Worm (Caenorhabditis elegans) whole organism, L4 larva: Measurements from ENCODE around the gene ham-2.

Experiments used
- F26F4.8 ChIP-seq: fragments of 200-800 bp; sonication (Bioruptor generic); conservative IDR thresholded peaks from 2 replicates; pipeline ENCODE4 v1.3.6; 2022; ENCODE audit warnings: missing genetic modification characterization, missing compliant biosample characterization
- F44E2.7 ChIP-seq: fragments of 200-800 bp; sonication (Bioruptor generic); IDR thresholded peaks from 2 replicates; pipeline ENCODE4 v2.1.2; 2022; ENCODE audit warnings: missing genetic modification characterization, missing compliant biosample characterization
- F49E8.2 ChIP-seq: sonication (generic microtip); optimal IDR thresholded peaks from 2 replicates; lab custom pipeline; 2016; ENCODE audit warnings: missing compliant biosample characterization, mild to moderate bottlenecking, missing genetic modification characterization, borderline replicate concordance
- R02D3.7 ChIP-seq: fragments of 150-350 bp; sonication (generic microtip); optimal IDR thresholded peaks from 3 replicates; lab custom pipeline; 2014; ENCODE audit warnings: missing biosample characterization, missing genetic modification characterization
- T20F7.1 ChIP-seq: fragments of 200-800 bp; sonication (Bioruptor generic); optimal IDR thresholded peaks from 2 replicates; lab custom pipeline; 2018; ENCODE audit warnings: mild to moderate bottlenecking, missing genetic modification characterization, missing compliant biosample characterization
- Y5F2A.4 ChIP-seq: fragments of 200-800 bp; sonication (Bioruptor generic); optimal IDR thresholded peaks from 2 replicates; lab custom pipeline; 2018; ENCODE audit warnings: mild to moderate bottlenecking, missing genetic modification characterization, missing compliant biosample characterization
- ZK546.5 ChIP-seq, 2 experiments: sonication (generic microtip); optimal IDR thresholded peaks; 2 replicates each; lab custom pipeline; 2017; ENCODE audit warnings: missing biosample characterization in 2 of 2, missing genetic modification characterization in 2 of 2
- aha-1 ChIP-seq: fragments of 150-350 bp; peaks from one replicate; lab custom pipeline; 2014; ENCODE audit warnings: missing biosample characterization, missing genetic modification characterization
- ama-1 ChIP-seq: fragments of 150-350 bp; optimal IDR thresholded peaks from 2 replicates; lab custom pipeline; 2014; ENCODE audit warnings: inconsistent platforms, mixed read lengths
- ceh-82 ChIP-seq: sonication (generic microtip); optimal IDR thresholded peaks from 2 replicates; lab custom pipeline; 2017; ENCODE audit warnings: missing biosample characterization, missing genetic modification characterization
- ctbp-1 ChIP-seq: fragments of 200-800 bp; sonication (Bioruptor generic); IDR thresholded peaks from 2 replicates; pipeline ENCODE4 v1.3.6; 2022; ENCODE audit warnings: missing genetic modification reagents, missing genetic modification characterization, missing compliant biosample characterization
- daf-12 ChIP-seq: fragments of 150-350 bp; optimal IDR thresholded peaks from 2 replicates; lab custom pipeline; 2014; ENCODE audit warnings: missing biosample characterization, missing genetic modification reagents, missing genetic modification characterization
- daf-16 ChIP-seq, 3 experiments: sonication (generic microtip); optimal IDR thresholded peaks; 2 replicates each; lab custom pipeline; 2016 to 2017; ENCODE audit warnings: missing genetic modification characterization in 3 of 3, missing genetic modification reagents in 3 of 3, mild to moderate bottlenecking in 2 of 3, missing compliant biosample characterization in 2 of 3, missing biosample characterization in 1 of 3, moderate library complexity in 1 of 3
- daf-19 ChIP-seq: fragments of 200-800 bp; sonication (Bioruptor generic); conservative IDR thresholded peaks from 2 replicates; pipeline ENCODE4 v1.3.6; 2022; ENCODE audit warnings: missing genetic modification characterization, missing compliant biosample characterization
- daf-8 ChIP-seq: fragments of 200-800 bp; sonication (Bioruptor generic); IDR thresholded peaks from 2 replicates; pipeline ENCODE4 v1.3.6; 2022; ENCODE audit warnings: missing genetic modification characterization, missing compliant biosample characterization
- dmd-9 ChIP-seq: fragments of 200-800 bp; sonication (Bioruptor generic); IDR thresholded peaks from 2 replicates; pipeline ENCODE4 v1.3.6; 2022; ENCODE audit warnings: missing genetic modification reagents, missing genetic modification characterization, missing compliant biosample characterization
- dpl-1 ChIP-seq: fragments of 150-350 bp; optimal IDR thresholded peaks from 2 replicates; lab custom pipeline; 2014; ENCODE audit warnings: missing biosample characterization, missing genetic modification reagents, missing genetic modification characterization
- dve-1 ChIP-seq: sonication (generic microtip); optimal IDR thresholded peaks from 2 replicates; lab custom pipeline; 2017; ENCODE audit warnings: antibody characterized with exemption, mild to moderate bottlenecking, missing genetic modification characterization, missing compliant biosample characterization; ENCODE audit not compliant: insufficient read depth
- egl-27 ChIP-seq: sonication (generic microtip); optimal IDR thresholded peaks from 3 replicates; lab custom pipeline; 2017; ENCODE audit warnings: missing biosample characterization, missing genetic modification reagents, missing genetic modification characterization
- fos-1 ChIP-seq: fragments of 150-350 bp; optimal IDR thresholded peaks from 2 replicates; lab custom pipeline; 2014; ENCODE audit warnings: missing biosample characterization, missing genetic modification characterization
- jun-1 ChIP-seq: fragments of 150-350 bp; optimal IDR thresholded peaks from 2 replicates; lab custom pipeline; 2014; ENCODE audit warnings: missing biosample characterization, missing genetic modification reagents, missing genetic modification characterization
- lim-7 ChIP-seq: fragments of 200-800 bp; sonication (Bioruptor generic); IDR thresholded peaks from 2 replicates; pipeline ENCODE4 v1.3.6; 2022; ENCODE audit warnings: missing genetic modification characterization, missing compliant biosample characterization
- lin-13 ChIP-seq: fragments of 150-350 bp; optimal IDR thresholded peaks from 2 replicates; lab custom pipeline; 2014; ENCODE audit warnings: missing biosample characterization, missing genetic modification reagents, missing genetic modification characterization
- lin-29 ChIP-seq: fragments of 200-800 bp; sonication (Bioruptor generic); IDR thresholded peaks from 2 replicates; pipeline ENCODE4 v1.3.6; 2022; ENCODE audit warnings: missing genetic modification reagents, missing genetic modification characterization, missing compliant biosample characterization
- lin-38 ChIP-seq: fragments of 200-800 bp; sonication (Bioruptor generic); IDR thresholded peaks from 2 replicates; pipeline ENCODE4 v1.3.6; 2022; ENCODE audit warnings: missing genetic modification reagents, missing genetic modification characterization, missing compliant biosample characterization
- madf-5 ChIP-seq, 2 experiments: fragments of 200-800 bp; sonication (Bioruptor generic); IDR thresholded peaks; 2 replicates each; pipeline ENCODE4 v1.3.6; 2022; ENCODE audit warnings: missing compliant biosample characterization in 2 of 2, missing genetic modification characterization in 2 of 2
- madf-9 ChIP-seq: fragments of 200-800 bp; sonication (Bioruptor generic); conservative IDR thresholded peaks from 2 replicates; pipeline ENCODE4 v1.3.6; 2022; ENCODE audit warnings: missing genetic modification reagents, missing genetic modification characterization, missing compliant biosample characterization
- mdl-1 ChIP-seq, 2 experiments: fragments of 150-350 bp in 1 of 2; sonication (generic microtip) in 1 of 2; optimal IDR thresholded peaks; 2 replicates each; lab custom pipeline; 2014 to 2017; ENCODE audit warnings: missing biosample characterization in 2 of 2, missing genetic modification characterization in 2 of 2
- mes-2 ChIP-seq: sonication (generic microtip); optimal IDR thresholded peaks from 2 replicates; lab custom pipeline; 2016; ENCODE audit warnings: missing genotype, mild to moderate bottlenecking, missing genetic modification characterization, missing compliant biosample characterization; ENCODE audit not compliant: poor library complexity, severe bottlenecking
- nhr-102 ChIP-seq: sonication (generic microtip); optimal IDR thresholded peaks from 2 replicates; lab custom pipeline; 2016; ENCODE audit warnings: mild to moderate bottlenecking, missing genetic modification characterization, moderate library complexity, missing compliant biosample characterization
- nhr-11 ChIP-seq: fragments of 150-350 bp; optimal IDR thresholded peaks from 2 replicates; lab custom pipeline; 2014; ENCODE audit warnings: missing biosample characterization, missing genetic modification characterization
- nhr-237 ChIP-seq: sonication (generic microtip); optimal IDR thresholded peaks from 2 replicates; lab custom pipeline; 2017; ENCODE audit warnings: missing biosample characterization, missing genetic modification characterization
- nhr-28 ChIP-seq: fragments of 150-350 bp; optimal IDR thresholded peaks from 2 replicates; lab custom pipeline; 2014; ENCODE audit warnings: missing biosample characterization, missing genetic modification characterization
- nhr-42 ChIP-seq: fragments of 200-800 bp; sonication (Bioruptor generic); IDR thresholded peaks from 2 replicates; pipeline ENCODE4 v1.3.6; 2022; ENCODE audit warnings: missing genetic modification characterization, missing compliant biosample characterization
- nhr-6 ChIP-seq: fragments of 150-350 bp; optimal IDR thresholded peaks from 2 replicates; lab custom pipeline; 2014; ENCODE audit warnings: missing biosample characterization, missing genetic modification characterization
- nhr-77 ChIP-seq: fragments of 150-350 bp; optimal IDR thresholded peaks from 2 replicates; lab custom pipeline; 2014; ENCODE audit warnings: missing biosample characterization, missing genetic modification characterization
- pha-4 ChIP-seq, 2 experiments: fragments of 150-350 bp in 1 of 2; fragments of 200-800 bp in 1 of 2; sonication (Bioruptor generic) in 1 of 2; IDR thresholded peaks in 1 of 2; optimal IDR thresholded peaks in 1 of 2; 2 replicates each; pipeline versions ENCODE4 v1.3.6 to Lab custom; 2014 to 2022; ENCODE audit warnings: missing genetic modification characterization in 2 of 2, missing genetic modification reagents in 2 of 2, missing biosample characterization in 1 of 2, missing compliant biosample characterization in 1 of 2
- rbr-2 ChIP-seq: sonication (generic microtip); optimal IDR thresholded peaks from 2 replicates; lab custom pipeline; 2016; ENCODE audit warnings: missing genotype, missing genetic modification characterization, missing compliant biosample characterization
- sdz-12 ChIP-seq: fragments of 200-800 bp; sonication (Bioruptor generic); optimal IDR thresholded peaks from 2 replicates; lab custom pipeline; 2018; ENCODE audit warnings: mild to moderate bottlenecking, missing genetic modification characterization, missing compliant biosample characterization
- snpc-1.2 ChIP-seq: fragments of 200-800 bp; sonication (Bioruptor generic); IDR thresholded peaks from 2 replicates; pipeline ENCODE4 v1.3.6; 2022; ENCODE audit warnings: missing genetic modification reagents, missing genetic modification characterization, missing compliant biosample characterization
- spr-3 ChIP-seq: fragments of 200-800 bp; sonication (Bioruptor generic); optimal IDR thresholded peaks from 2 replicates; lab custom pipeline; 2018; ENCODE audit warnings: mild to moderate bottlenecking, missing genetic modification characterization, missing compliant biosample characterization
- tag-97 ChIP-seq: fragments of 200-800 bp; sonication (Bioruptor generic); IDR thresholded peaks from 2 replicates; pipeline ENCODE4 v1.3.6; 2022; ENCODE audit warnings: missing genetic modification characterization, missing compliant biosample characterization
- tra-1 ChIP-seq: fragments of 200-800 bp; sonication (Bioruptor generic); IDR thresholded peaks from 2 replicates; pipeline ENCODE4 v1.3.6; 2022; ENCODE audit warnings: missing genetic modification reagents, missing genetic modification characterization, missing compliant biosample characterization
- unc-62 ChIP-seq, 3 experiments: fragments of 150-350 bp in 1 of 3; sonication (generic microtip); optimal IDR thresholded peaks in 2 of 3; peaks in 1 of 3; 1 replicate in 1 of 3; 2 replicates in 2 of 3; lab custom pipeline; 2014 to 2017; ENCODE audit warnings: missing biosample characterization in 3 of 3, missing genetic modification characterization in 3 of 3, missing genetic modification reagents in 3 of 3, missing genotype in 1 of 3
- zfp-3 ChIP-seq: fragments of 200-800 bp; sonication (Bioruptor generic); conservative IDR thresholded peaks from 2 replicates; pipeline ENCODE4 v1.3.6; 2022; ENCODE audit warnings: missing genetic modification reagents, missing genetic modification characterization, missing compliant biosample characterization
- zip-2 ChIP-seq: fragments of 150-350 bp; optimal IDR thresholded peaks from 2 replicates; lab custom pipeline; 2014; ENCODE audit warnings: missing biosample characterization, missing genetic modification characterization
- ztf-7 ChIP-seq: fragments of 150-350 bp; optimal IDR thresholded peaks from 2 replicates; lab custom pipeline; 2014; ENCODE audit warnings: missing biosample characterization, missing genetic modification characterization

Gene ham-2

ce11 chrX:4523887-4524350 is 30.6 kb upstream of the ham-2 start, which contains the start of gene pdi-2 (continued):
- TF ChIP-seq lin-13 (GFP tag; lab: Kevin White, UChicago) (peak; percentile 78), nhr-42 (GFP tag; lab: Robert Waterston, UW) (no peak), ama-1 (lab: Kevin White, UChicago) (peak; percentile 76), sdz-12 (GFP tag; lab: Kevin White, UChicago) (peak; percentile 27), ctbp-1 (peak; percentile 90), ceh-82 (no peak), egl-27 (no peak), tra-1 (GFP tag; lab: Robert Waterston, UW) (peak; percentile 59; the same call in 1 of the 2 replicates), daf-19 (no peak), nhr-6 (tag; lab: Kevin White, UChicago) (peak; percentile 49), lin-29 (GFP tag; lab: Robert Waterston, UW) (no peak), jun-1 (tag; lab: Kevin White, UChicago) (peak; percentile 31), ztf-7 (tag; lab: Kevin White, UChicago) (no peak), F26F4.8 (GFP tag; lab: Robert Waterston, UW) (no peak), nhr-11 (tag; lab: Kevin White, UChicago) (peak; percentile 44), daf-16 (GFP tag; optimal IDR thresholded peaks at IDR 0.05; lab: Kevin White, UChicago) (no peak), daf-16 (tag; optimal IDR thresholded peaks at IDR 0.05; lab: Kevin White, UChicago) (peak; percentile 62), madf-5 (GFP tag; IDR thresholded peaks at IDR 0.05; lab: Robert Waterston, UW) (0 out of 4 replicates have a peak, but pooled peaks of 1 of the 2 experiments have one; percentile 15), lim-7 (GFP tag; lab: Robert Waterston, UW) (no peak), mdl-1 (tag; optimal IDR thresholded peaks at IDR 0.05; lab: Kevin White, UChicago) (peak in 1 of 2 experiments; percentile 68), lin-38 (peak; percentile 43), rbr-2 (tag; lab: Kevin White, UChicago) (peak; percentile 24), nhr-28 (tag; lab: Kevin White, UChicago) (peak; percentile 65), dpl-1 (peak; percentile 47), daf-12 (no peak), zip-2 (tag; lab: Kevin White, UChicago) (no peak)

- TF ChIP-seq ZK546.5 (tag; optimal IDR thresholded peaks at IDR 0.05; lab: Kevin White, UChicago) (no peak), pha-4 (GFP tag; IDR thresholded peaks at IDR 0.05; lab: Robert Waterston, UW) (no peak), pha-4 (tag; optimal IDR thresholded peaks at IDR 0.05; lab: Kevin White, UChicago) (no peak), T20F7.1 (GFP tag; lab: Kevin White, UChicago) (no peak), nhr-77 (tag; lab: Kevin White, UChicago) (no peak), unc-62 (GFP tag; optimal IDR thresholded peaks at IDR 0.05 in 1 of 2; lab: Kevin White, UChicago) (peak in 1 of 2 experiments; percentile 84), unc-62 (tag; optimal IDR thresholded peaks at IDR 0.05; lab: Kevin White, UChicago) (no peak), snpc-1.2 (GFP tag; lab: Robert Waterston, UW) (no peak), ceh-82 (no peak), tag-97 (GFP tag; lab: Robert Waterston, UW) (no peak), aha-1 (tag; lab: Kevin White, UChicago) (peak; percentile 19), mdl-1 (tag; optimal IDR thresholded peaks at IDR 0.05; lab: Kevin White, UChicago) (no peak), fos-1 (no peak), nhr-28 (tag; lab: Kevin White, UChicago) (peak; percentile 22), spr-3 (GFP tag; lab: Kevin White, UChicago) (peak; percentile 44), ztf-7 (tag; lab: Kevin White, UChicago) (no peak), daf-8 (no peak)
Observed at ce11 chrX:4524844-4525243, 29.6 kb upstream of the ham-2 start.

- TF ChIP-seq R02D3.7: no peak
- TF ChIP-seq dve-1 (tag; lab: Kevin White, UChicago): peak; percentile 43
- TF ChIP-seq nhr-102 (tag; lab: Kevin White, UChicago): peak; percentile 62
- peak; percentile 0 for TF ChIP-seq mes-2 (tag; lab: Kevin White, UChicago)
- TF ChIP-seq ZK546.5 (tag; optimal IDR thresholded peaks at IDR 0.05; lab: Kevin White, UChicago): no peak
- no peak for TF ChIP-seq F44E2.7 (GFP tag; lab: Robert Waterston, UW)
- no peak for TF ChIP-seq Y5F2A.4 (GFP tag; lab: Kevin White, UChicago)
- TF ChIP-seq spr-3 (GFP tag; lab: Kevin White, UChicago): no peak
- TF ChIP-seq nhr-237 (tag; lab: Kevin White, UChicago): peak; percentile 56
- TF ChIP-seq zfp-3 (GFP tag; lab: Robert Waterston, UW): 0 out of 2 replicates have a peak, but pooled peaks have one; percentile 29
- TF ChIP-seq egl-27: no peak
- TF ChIP-seq tra-1 (GFP tag; lab: Robert Waterston, UW): no peak
- no peak for TF ChIP-seq dmd-9 (GFP tag; lab: Robert Waterston, UW)
- TF ChIP-seq madf-9 (GFP tag; lab: Robert Waterston, UW): no peak
- no peak for TF ChIP-seq fos-1
- TF ChIP-seq F49E8.2: no peak
Observed at ce11 chrX:4526412-4526811, 28.1 kb upstream of the ham-2 start.
